Worm (Caenorhabditis elegans) whole organism, L1 larva: ENCODE data around the gene C44C10.5.

Experiments used
- C16A3.4 ChIP-seq: fragments of 150-350 bp; optimal IDR thresholded peaks from 2 replicates; lab custom pipeline; 2014; ENCODE audit warnings: missing biosample characterization, missing genetic modification characterization
- aha-1 ChIP-seq: fragments of 150-350 bp; optimal IDR thresholded peaks from 2 replicates; lab custom pipeline; 2014; ENCODE audit warnings: missing biosample characterization, missing genetic modification characterization
- ama-1 ChIP-seq: fragments of 150-350 bp; optimal IDR thresholded peaks from 2 replicates; lab custom pipeline; 2014
- blmp-1 ChIP-seq: fragments of 150-350 bp; optimal IDR thresholded peaks from 2 replicates; lab custom pipeline; 2014; ENCODE audit warnings: missing biosample characterization, missing genetic modification characterization
- ceh-63 ChIP-seq: fragments of 200-800 bp; sonication (Bioruptor generic); optimal IDR thresholded peaks from 2 replicates; lab custom pipeline; 2018; ENCODE audit warnings: mild to moderate bottlenecking, missing genetic modification characterization, missing compliant biosample characterization
- ceh-90 ChIP-seq: sonication (generic microtip); optimal IDR thresholded peaks from 2 replicates; lab custom pipeline; 2016; ENCODE audit warnings: missing genetic modification characterization, missing compliant biosample characterization
- dpl-1 ChIP-seq, 3 experiments: fragments of 150-350 bp in 2 of 3; sonication (generic microtip) in 1 of 3; optimal IDR thresholded peaks; 2 replicates each; lab custom pipeline; 2014 to 2017; ENCODE audit warnings: missing biosample characterization in 3 of 3, missing genetic modification characterization in 3 of 3, missing genetic modification reagents in 3 of 3
- dsc-1 ChIP-seq: sonication (generic microtip); optimal IDR thresholded peaks from 2 replicates; lab custom pipeline; 2016; ENCODE audit warnings: mild to moderate bottlenecking, missing genetic modification characterization, missing compliant biosample characterization
- efl-1 ChIP-seq, 4 experiments: fragments of 150-350 bp; optimal IDR thresholded peaks in 3 of 4; peaks in 1 of 4; 1 replicate in 1 of 4; 2 replicates in 3 of 4; lab custom pipeline; 2014; ENCODE audit warnings: missing biosample characterization in 2 of 4, missing genetic modification characterization in 2 of 4, missing genetic modification reagents in 2 of 4
- egl-27 ChIP-seq, 2 experiments: fragments of 150-350 bp in 1 of 2; sonication (generic microtip); optimal IDR thresholded peaks; 3 replicates each; lab custom pipeline; 2017 to 2018; ENCODE audit warnings: missing biosample characterization in 2 of 2, missing genetic modification characterization in 2 of 2, missing genetic modification reagents in 2 of 2
- elt-2 ChIP-seq: sonication (generic microtip); optimal IDR thresholded peaks from 2 replicates; lab custom pipeline; 2016; ENCODE audit warnings: missing genetic modification characterization, mild to moderate bottlenecking, inconsistent platforms, missing compliant biosample characterization, missing genetic modification reagents
- elt-3 ChIP-seq, 6 experiments: fragments of 150-350 bp in 1 of 6; sonication (generic microtip); optimal IDR thresholded peaks; 2 replicates each; lab custom pipeline; 2017 to 2018; ENCODE audit warnings: missing biosample characterization in 6 of 6, missing genetic modification characterization in 6 of 6, inconsistent platforms in 1 of 6
- ets-5 ChIP-seq: fragments of 200-800 bp; sonication (Bioruptor generic); IDR thresholded peaks from 2 replicates; pipeline ENCODE4 v1.3.6; 2022; ENCODE audit warnings: missing genetic modification characterization, missing compliant biosample characterization
- fkh-10 ChIP-seq: sonication (generic microtip); optimal IDR thresholded peaks from 2 replicates; lab custom pipeline; 2017; ENCODE audit warnings: missing biosample characterization, missing genetic modification reagents, missing genetic modification characterization
- fkh-8 ChIP-seq: sonication (generic microtip); optimal IDR thresholded peaks from 2 replicates; lab custom pipeline; 2016; ENCODE audit warnings: mild to moderate bottlenecking, missing genetic modification characterization, missing compliant biosample characterization
- fos-1 ChIP-seq: fragments of 150-350 bp; optimal IDR thresholded peaks from 2 replicates; lab custom pipeline; 2014; ENCODE audit warnings: missing biosample characterization, missing genetic modification characterization
- hpl-2 ChIP-seq: fragments of 150-350 bp; optimal IDR thresholded peaks from 2 replicates; lab custom pipeline; 2014; ENCODE audit warnings: missing biosample characterization, missing genetic modification reagents, missing genetic modification characterization
- isw-1 ChIP-seq: fragments of 200-800 bp; sonication (Bioruptor generic); IDR thresholded peaks from 2 replicates; pipeline ENCODE4 v1.3.6; 2022; ENCODE audit warnings: missing genetic modification characterization, missing compliant biosample characterization
- jun-1 ChIP-seq: fragments of 150-350 bp; optimal IDR thresholded peaks from 2 replicates; lab custom pipeline; 2014; ENCODE audit warnings: missing biosample characterization, missing genetic modification reagents, missing genetic modification characterization
- lin-13 ChIP-seq: fragments of 150-350 bp; optimal IDR thresholded peaks from 2 replicates; lab custom pipeline; 2014; ENCODE audit warnings: missing biosample characterization, missing genetic modification reagents, missing genetic modification characterization
- lin-14 ChIP-seq: fragments of 200-800 bp; sonication (Bioruptor generic); optimal IDR thresholded peaks from 2 replicates; lab custom pipeline; 2018; ENCODE audit warnings: mild to moderate bottlenecking, missing genetic modification characterization, moderate library complexity, missing compliant biosample characterization
- lin-15B ChIP-seq: fragments of 150-350 bp; sonication (generic microtip); optimal IDR thresholded peaks from 3 replicates; lab custom pipeline; 2014; ENCODE audit warnings: missing biosample characterization, missing genetic modification characterization
- lin-35 ChIP-seq, 2 experiments: fragments of 150-350 bp; optimal IDR thresholded peaks; 2 replicates each; lab custom pipeline; 2014; ENCODE audit warnings: missing biosample characterization in 2 of 2, missing genetic modification characterization in 2 of 2, missing genetic modification reagents in 2 of 2
- lin-39 ChIP-seq: fragments of 150-350 bp; optimal IDR thresholded peaks from 2 replicates; lab custom pipeline; 2014; ENCODE audit warnings: missing biosample characterization, missing genetic modification reagents, missing genetic modification characterization
- lir-3 ChIP-seq: sonication (generic microtip); optimal IDR thresholded peaks from 2 replicates; lab custom pipeline; 2016; ENCODE audit warnings: mild to moderate bottlenecking, missing genetic modification characterization, moderate library complexity, missing compliant biosample characterization; ENCODE audit not compliant: poor library complexity
- lsy-2 ChIP-seq, 2 experiments: fragments of 150-350 bp; optimal IDR thresholded peaks; 2 replicates each; lab custom pipeline; 2014; ENCODE audit warnings: missing biosample characterization in 2 of 2, missing genetic modification characterization in 2 of 2
- mdl-1 ChIP-seq, 2 experiments: fragments of 150-350 bp; optimal IDR thresholded peaks; 2 replicates each; lab custom pipeline; 2014 to 2017; ENCODE audit warnings: missing biosample characterization in 2 of 2, missing genetic modification characterization in 2 of 2, inconsistent platforms in 1 of 2
- mep-1 ChIP-seq: fragments of 150-350 bp; optimal IDR thresholded peaks from 2 replicates; lab custom pipeline; 2014; ENCODE audit warnings: missing biosample characterization, missing genetic modification characterization
- nhr-20 ChIP-seq: sonication (generic microtip); optimal IDR thresholded peaks from 2 replicates; lab custom pipeline; 2016; ENCODE audit warnings: mild to moderate bottlenecking, missing genetic modification characterization, missing compliant biosample characterization
- nhr-28 ChIP-seq: fragments of 150-350 bp; optimal IDR thresholded peaks from 2 replicates; lab custom pipeline; 2014; ENCODE audit warnings: missing biosample characterization, missing genetic modification characterization
- nhr-47 ChIP-seq: sonication (generic microtip); optimal IDR thresholded peaks from 2 replicates; lab custom pipeline; 2016; ENCODE audit warnings: mild to moderate bottlenecking, missing genetic modification characterization, moderate library complexity, missing compliant biosample characterization
- nhr-71 ChIP-seq: sonication (generic microtip); optimal IDR thresholded peaks from 2 replicates; lab custom pipeline; 2016; ENCODE audit warnings: mild to moderate bottlenecking, missing genetic modification characterization, moderate library complexity, missing compliant biosample characterization
- nhr-77 ChIP-seq: fragments of 150-350 bp; optimal IDR thresholded peaks from 2 replicates; lab custom pipeline; 2014; ENCODE audit warnings: missing biosample characterization, missing genetic modification characterization
- nhr-85 ChIP-seq: sonication (generic microtip); peaks from one replicate; lab custom pipeline; 2016; ENCODE audit warnings: missing genetic modification characterization, inconsistent platforms, missing compliant biosample characterization
- nhr-90 ChIP-seq: sonication (generic microtip); optimal IDR thresholded peaks from 2 replicates; lab custom pipeline; 2016; ENCODE audit warnings: mild to moderate bottlenecking, missing genetic modification characterization, missing compliant biosample characterization; ENCODE audit not compliant: poor library complexity
- pag-3 ChIP-seq: sonication (generic microtip); optimal IDR thresholded peaks from 2 replicates; lab custom pipeline; 2017; ENCODE audit warnings: missing genetic modification characterization, mild to moderate bottlenecking, missing compliant biosample characterization, antibody characterized with exemption, borderline replicate concordance; ENCODE audit not compliant: insufficient read depth
- pqm-1 ChIP-seq: sonication (generic microtip); optimal IDR thresholded peaks from 3 replicates; lab custom pipeline; 2017; ENCODE audit warnings: missing biosample characterization, missing genetic modification characterization
- rnt-1 ChIP-seq: sonication (generic microtip); optimal IDR thresholded peaks from 2 replicates; lab custom pipeline; 2016; ENCODE audit warnings: mild to moderate bottlenecking, missing genetic modification characterization, moderate library complexity, missing compliant biosample characterization
- skn-1 ChIP-seq: fragments of 150-350 bp; optimal IDR thresholded peaks from 2 replicates; lab custom pipeline; 2014; ENCODE audit warnings: missing biosample characterization, missing genetic modification characterization
- snu-23 ChIP-seq: sonication (generic microtip); optimal IDR thresholded peaks from 2 replicates; lab custom pipeline; 2016; ENCODE audit warnings: missing genetic modification characterization, missing compliant biosample characterization
- sptf-1 ChIP-seq: fragments of 150-350 bp; optimal IDR thresholded peaks from 2 replicates; lab custom pipeline; 2014; ENCODE audit warnings: missing biosample characterization, missing genetic modification characterization
- sup-37 ChIP-seq: fragments of 200-800 bp; sonication (Bioruptor generic); optimal IDR thresholded peaks from 2 replicates; lab custom pipeline; 2018; ENCODE audit warnings: mild to moderate bottlenecking, missing genetic modification characterization, missing compliant biosample characterization
- tbx-2 ChIP-seq: sonication (generic microtip); optimal IDR thresholded peaks from 2 replicates; lab custom pipeline; 2016; ENCODE audit warnings: missing genetic modification characterization, missing compliant biosample characterization
- tlp-1 ChIP-seq: fragments of 150-350 bp; optimal IDR thresholded peaks from 2 replicates; lab custom pipeline; 2014; ENCODE audit warnings: missing biosample characterization, missing genetic modification characterization
- vab-15 ChIP-seq: sonication (generic microtip); optimal IDR thresholded peaks from 2 replicates; lab custom pipeline; 2017; ENCODE audit warnings: missing genotype, mild to moderate bottlenecking, missing genetic modification characterization, missing compliant biosample characterization

Gene C44C10.5

DNA sequence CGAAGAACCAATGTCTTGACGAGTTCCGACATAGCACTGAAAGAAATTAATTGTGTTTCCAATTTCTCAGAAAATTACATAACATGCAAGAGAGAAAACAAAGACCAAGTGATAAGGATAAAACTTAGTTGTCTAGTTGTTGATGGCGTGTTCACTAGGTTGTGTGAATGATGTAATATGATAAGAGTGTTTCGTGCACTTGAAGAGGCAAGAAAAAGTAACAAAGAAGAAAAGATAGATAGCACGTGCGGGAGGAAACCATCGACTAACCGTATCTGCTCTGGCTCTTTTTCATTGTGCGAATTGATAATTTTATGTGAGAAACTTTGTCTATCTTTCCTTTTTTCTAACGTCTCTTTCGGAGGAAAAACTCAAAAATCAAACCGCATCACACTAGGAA lies 28.7 kb upstream of the C44C10.5 start, which contains the start of gene sfxn-1.5:
TSS of gene sfxn-1.5 (minus strand) at position 36 of the 400 bp plus-strand sequence.
- TF ChIP-seq lsy-2 (tag; optimal IDR thresholded peaks at IDR 0.05; lab: Kevin White, UChicago) (no peak), mdl-1 (tag; optimal IDR thresholded peaks at IDR 0.05; lab: Kevin White, UChicago) (peak in 1 of 2 experiments; percentile 55), lin-35 (GFP tag; optimal IDR thresholded peaks at IDR 0.05; lab: Kevin White, UChicago) (peak in 1 of 2 experiments; percentile 43), elt-2 (peak; percentile 94), jun-1 (tag; lab: Kevin White, UChicago) (peak; percentile 40), lin-39 (tag; lab: Kevin White, UChicago) (no peak), ets-5 (no peak), pqm-1 (tag; lab: Kevin White, UChicago) (peak; percentile 75), nhr-20 (tag; lab: Kevin White, UChicago) (peak; percentile 69), nhr-71 (peak; percentile 47), hpl-2 (peak; percentile 0), nhr-90 (tag; lab: Kevin White, UChicago) (peak; percentile 38), nhr-85 (peak; percentile 74), nhr-77 (tag; lab: Kevin White, UChicago) (no peak), mep-1 (tag; lab: Kevin White, UChicago) (peak; percentile 27), dpl-1 (GFP tag; optimal IDR thresholded peaks at IDR 0.05; lab: Kevin White, UChicago) (no peak), elt-3 (tag; optimal IDR thresholded peaks at IDR 0.05; lab: Kevin White, UChicago) (peak; percentile 53 to 90 (median 68)), snu-23 (GFP tag; lab: Kevin White, UChicago) (peak; percentile 1), blmp-1 (tag; lab: Kevin White, UChicago) (peak; percentile 37), lin-14 (GFP tag; lab: Kevin White, UChicago) (peak; percentile 43)

DNA sequence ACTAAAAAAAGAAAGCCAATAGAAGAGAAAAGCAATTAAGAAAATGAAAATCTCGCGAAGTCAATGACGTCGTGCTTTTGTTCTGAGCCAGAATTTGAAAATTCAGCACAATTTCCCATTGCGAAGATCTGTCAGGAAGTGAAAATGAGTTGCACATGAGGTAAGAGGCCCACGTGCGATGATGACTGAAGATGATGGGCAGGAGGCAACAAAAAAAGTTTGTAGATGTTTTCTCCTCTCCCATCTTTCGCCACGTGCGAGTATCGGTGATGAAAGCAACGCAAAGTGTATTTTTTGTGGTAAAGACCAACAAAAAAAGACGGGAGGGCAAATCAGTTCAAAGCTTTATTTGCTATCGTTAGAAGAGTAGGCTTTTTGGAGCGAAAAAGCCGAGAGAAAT lies 28.3 kb upstream of the C44C10.5 start:
- TF ChIP-seq nhr-85 (peak; percentile 0), dsc-1 (no peak), skn-1 (tag; lab: Kevin White, UChicago) (peak; percentile 4), fos-1 (tag; lab: Kevin White, UChicago) (no peak), lin-14 (GFP tag; lab: Kevin White, UChicago) (peak; percentile 15), tbx-2 (tag; lab: Kevin White, UChicago) (peak; percentile 9), egl-27 (tag; optimal IDR thresholded peaks at IDR 0.05; lab: Kevin White, UChicago) (no peak), nhr-28 (tag; lab: Kevin White, UChicago) (no peak), C16A3.4 (tag; lab: Kevin White, UChicago) (no peak), mdl-1 (tag; optimal IDR thresholded peaks at IDR 0.05; lab: Kevin White, UChicago) (peak in 1 of 2 experiments; percentile 74)

DNA sequence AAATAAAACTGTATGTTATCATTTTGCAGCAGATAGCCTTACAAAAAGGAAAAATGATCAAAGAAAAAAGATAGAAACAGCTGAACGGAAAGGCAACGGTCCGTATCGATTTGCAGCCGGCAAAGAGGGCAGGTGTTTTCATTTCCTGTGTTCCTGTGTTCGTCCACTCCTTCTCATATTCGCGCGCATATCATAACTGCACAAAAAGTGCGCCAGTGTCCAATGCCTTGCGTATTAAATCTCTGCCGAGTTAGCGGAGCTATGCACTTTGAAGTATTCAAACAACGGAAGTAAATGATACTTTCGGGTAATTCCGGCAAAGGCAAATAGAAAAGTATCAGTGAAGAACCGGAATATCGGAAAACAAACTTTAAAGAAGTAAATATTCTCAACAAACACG lies 27.8 kb upstream of the C44C10.5 start:
- no peak for TF ChIP-seq hpl-2
- no peak for TF ChIP-seq elt-3 (tag; optimal IDR thresholded peaks at IDR 0.05; lab: Kevin White, UChicago)
- peak; percentile 22 to 33 for TF ChIP-seq efl-1 (optimal IDR thresholded peaks at IDR 0.05; lab: Kevin White, UChicago)
- peak; percentile 27 to 95 for TF ChIP-seq efl-1 (GFP tag; optimal IDR thresholded peaks at IDR 0.05 in 1 of 2; lab: Kevin White, UChicago)
- TF ChIP-seq nhr-77 (tag; lab: Kevin White, UChicago): no peak
- no peak for TF ChIP-seq skn-1 (tag; lab: Kevin White, UChicago)
- TF ChIP-seq snu-23 (GFP tag; lab: Kevin White, UChicago): no peak
- no peak for TF ChIP-seq ceh-90
- no peak for TF ChIP-seq pag-3 (tag; lab: Kevin White, UChicago)
- no peak for TF ChIP-seq ceh-63
- TF ChIP-seq egl-27 (tag; optimal IDR thresholded peaks at IDR 0.05; lab: Kevin White, UChicago): no peak
- TF ChIP-seq pqm-1 (tag; lab: Kevin White, UChicago): no peak
- no peak for TF ChIP-seq lin-13 (GFP tag; lab: Kevin White, UChicago)
- no peak for TF ChIP-seq sptf-1
- TF ChIP-seq vab-15 (tag; lab: Kevin White, UChicago): no peak
- no peak for TF ChIP-seq lin-15B (tag; lab: Kevin White, UChicago)
- no peak for TF ChIP-seq tlp-1 (tag; lab: Kevin White, UChicago)
- TF ChIP-seq dpl-1 (GFP tag; optimal IDR thresholded peaks at IDR 0.05; lab: Kevin White, UChicago): peak in 2 of 3 experiments; percentile 43 to 47
- no peak for TF ChIP-seq isw-1 (GFP tag; lab: Robert Waterston, UW)
- peak in 1 of 2 experiments; percentile 19 for TF ChIP-seq lin-35 (GFP tag; optimal IDR thresholded peaks at IDR 0.05; lab: Kevin White, UChicago)
- TF ChIP-seq rnt-1 (tag; lab: Kevin White, UChicago): peak; percentile 8
- no peak for TF ChIP-seq dsc-1
- no peak for TF ChIP-seq fkh-10
- peak; percentile 17 for TF ChIP-seq fkh-8 (tag; lab: Kevin White, UChicago)
- no peak for TF ChIP-seq sup-37 (GFP tag; lab: Kevin White, UChicago)
- TF ChIP-seq lir-3 (tag; lab: Kevin White, UChicago): no peak
- TF ChIP-seq aha-1 (tag; lab: Kevin White, UChicago): no peak
- TF ChIP-seq jun-1 (tag; lab: Kevin White, UChicago): no peak
- TF ChIP-seq nhr-47 (tag; lab: Kevin White, UChicago): no peak
- no peak for TF ChIP-seq nhr-28 (tag; lab: Kevin White, UChicago)
- TF ChIP-seq ama-1: no peak
